Fruit fly (Drosophila melanogaster): Measurements from ENCODE around the gene Prps.

The Prps gene

dm6 chr3L:9684871-9685270 lies 11.6 kb downstream of the Prps start, which contains the start of gene CG16719:
TSS of gene CG16719 (plus strand) at chr3L:9685171.
- TF ChIP-seq fd64A (GFP tag; optimal IDR thresholded peaks at IDR 0.05) (no peak), Side (GFP tag; optimal IDR thresholded peaks at IDR 0.05) (no peak), TFAM (GFP tag; optimal IDR thresholded peaks at IDR 0.05) (no peak), twi (tag; optimal IDR thresholded peaks at IDR 0.05) (no peak), zfh1 (GFP tag; IDR thresholded peaks at IDR 0.05) (no peak), cato (GFP tag; optimal IDR thresholded peaks at IDR 0.05; ENCODE audit: borderline replicate concordance) (no peak), CG11504 (tag; optimal IDR thresholded peaks at IDR 0.05) (no peak), CG32772 (GFP tag; IDR thresholded peaks at IDR 0.05) (no peak), CG14441 (GFP tag; IDR thresholded peaks at IDR 0.05) (no peak)

- no peak for TF ChIP-seq Sox102F (GFP tag; optimal IDR thresholded peaks at IDR 0.05)
- no peak for TF ChIP-seq gcm2 (GFP tag; optimal IDR thresholded peaks at IDR 0.05)
- TF ChIP-seq CG4404 (GFP tag; IDR thresholded peaks at IDR 0.05), result no peak
- TF ChIP-seq CG14860 (GFP tag; IDR thresholded peaks at IDR 0.05; ENCODE audit: partially characterized antibody), result no peak
- TF ChIP-seq Taf1 (GFP tag; IDR thresholded peaks at IDR 0.05), result no peak
- TF ChIP-seq CG17568 (GFP tag; optimal IDR thresholded peaks at IDR 0.05), result no peak
- no peak for TF ChIP-seq ind (GFP tag; optimal IDR thresholded peaks at IDR 0.05)
These were observed 15.5 kb downstream of the Prps start, which contains the start of gene alphaTub67C for dm6 chr3L:9680968-9681367. TSS of gene alphaTub67C (plus strand) at chr3L:9681268.

- TF ChIP-seq MBD-R2 (GFP tag; IDR thresholded peaks at IDR 0.05) (peak; percentile 92), BtbVII (GFP tag; optimal IDR thresholded peaks at IDR 0.05) (peak; percentile 33), sug (tag; optimal IDR thresholded peaks at IDR 0.05) (peak; percentile 30), CG10267 (tag; optimal IDR thresholded peaks at IDR 0.05) (peak; percentile 9), Hand (GFP tag; optimal IDR thresholded peaks at IDR 0.05) (no peak), CG3995 (GFP tag; optimal IDR thresholded peaks at IDR 0.05) (no peak), CG17359 (tag; optimal IDR thresholded peaks at IDR 0.05) (no peak), CG7786 (GFP tag; optimal IDR thresholded peaks at IDR 0.05) (no peak), sna (GFP tag; IDR thresholded peaks at IDR 0.05; ENCODE audit: partially characterized antibody) (peak; percentile 68; the same call in 1 of the 2 replicates), CG9437 (GFP tag; optimal IDR thresholded peaks at IDR 0.05) (peak; percentile 99), CG16813 (GFP tag; IDR thresholded peaks at IDR 0.05; ENCODE audit: partially characterized antibody) (peak; percentile 44; the same call in 1 of the 3 replicates), Dp (GFP tag; optimal IDR thresholded peaks at IDR 0.05) (peak; percentile 31), CG34422 (GFP tag; IDR thresholded peaks at IDR 0.05) (peak; percentile 52; the same call in 1 of the 3 replicates), cato (GFP tag; optimal IDR thresholded peaks at IDR 0.05; ENCODE audit: borderline replicate concordance) (no peak), CG6791 (GFP tag; IDR thresholded peaks at IDR 0.05; ENCODE audit: partially characterized antibody) (peak; percentile 67), bbx (GFP tag; IDR thresholded peaks at IDR 0.05; ENCODE audit: partially characterized antibody) (peak; percentile 61; the same call in 1 of the 2 replicates), CG2129 (GFP tag; IDR thresholded peaks at IDR 0.05; ENCODE audit: partially characterized antibody) (peak; percentile 25; the same call in 1 of the 2 replicates), ranshi (GFP tag; IDR thresholded peaks at IDR 0.05) (no peak), MESR4 (GFP tag; optimal IDR thresholded peaks at IDR 0.05) (peak; percentile 29), CG17802 (tag; optimal IDR thresholded peaks at IDR 0.05) (no peak), CG13287 (GFP tag; IDR thresholded peaks at IDR 0.05; ENCODE audit: partially characterized antibody) (peak; percentile 82), gro (GFP tag; optimal IDR thresholded peaks at IDR 0.05) (peak; percentile 13), CG7745 (tag; optimal IDR thresholded peaks at IDR 0.05) (peak; percentile 99), phol (tag; optimal IDR thresholded peaks at IDR 0.05) (peak; percentile 21), Doc3 (GFP tag; IDR thresholded peaks at IDR 0.05; ENCODE audit: partially characterized antibody) (peak; percentile 69), CG14710 (tag; optimal IDR thresholded peaks at IDR 0.05) (peak; percentile 1), Fer1 (GFP tag; optimal IDR thresholded peaks at IDR 0.05) (peak; percentile 26), HmgZ (tag; optimal IDR thresholded peaks at IDR 0.05) (peak; percentile 15), mirr (GFP tag; optimal IDR thresholded peaks at IDR 0.05) (peak; percentile 51), nau (GFP tag; optimal IDR thresholded peaks at IDR 0.05) (no peak), Taf1 (GFP tag; IDR thresholded peaks at IDR 0.05) (no peak), CG10274 (GFP tag; optimal IDR thresholded peaks at IDR 0.05) (no peak)
These were observed 17.5 kb downstream of the Prps start, which contains the start of the genes fry and CG16717 for dm6 chr3L:9678994-9679393. TSS of gene fry (minus strand) at chr3L:9679103. TSS of gene CG16717 (plus strand) at chr3L:9679201.

All from whole organism, embryonic.